Worm (Caenorhabditis elegans): ENCODE measurements around the gene gcy-7.

The gcy-7 gene

DNA sequence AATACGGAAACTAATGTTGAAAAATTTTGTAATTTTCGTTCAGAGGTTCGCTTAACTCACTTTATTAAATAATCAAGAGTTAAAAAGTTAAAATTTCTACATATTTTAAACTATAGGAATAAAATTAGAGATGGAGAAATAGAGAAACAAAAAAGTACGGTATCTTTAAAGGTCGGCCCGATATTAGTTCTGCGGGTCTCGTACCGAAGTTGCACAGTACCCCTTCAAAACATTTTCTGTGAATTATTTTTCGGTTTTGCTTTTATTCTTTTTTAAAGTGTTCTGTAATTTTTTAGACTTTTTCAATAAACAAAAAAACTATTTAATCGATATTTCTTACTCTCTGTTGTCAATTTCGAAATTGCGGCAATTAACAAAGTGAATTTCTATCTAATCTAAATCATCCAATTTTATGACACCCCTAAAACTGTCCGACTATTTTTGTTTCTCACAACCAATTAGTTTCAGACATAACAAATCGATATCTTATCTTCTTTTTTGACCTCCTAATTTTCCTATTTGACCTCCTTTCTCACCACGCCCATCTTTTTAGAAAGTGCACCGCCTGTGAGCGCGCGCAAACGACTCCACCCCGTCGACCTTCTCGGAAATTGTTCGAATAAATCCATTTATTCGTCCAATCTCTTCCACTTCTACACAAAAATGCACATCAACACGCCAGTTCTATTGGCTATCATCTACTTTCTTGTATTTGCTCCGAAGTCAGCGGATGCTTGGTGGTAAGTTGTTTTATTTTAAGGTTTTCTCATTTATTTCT is 31.5 kb upstream of the gcy-7 start, which contains the start of gene mom-2:
mom-2 (plus strand) TSS at position 554 of the 778 bp plus-strand sequence.
- TF ChIP-seq snpc-4 (tag; optimal IDR thresholded peaks at IDR 0.05) (no peak), nhr-237 (tag; optimal IDR thresholded peaks at IDR 0.05) (no peak), unc-39 (tag; optimal IDR thresholded peaks at IDR 0.05) (no peak), dmd-6 (GFP tag; IDR thresholded peaks at IDR 0.05) (no peak), sdz-12 (GFP tag; optimal IDR thresholded peaks at IDR 0.05) (no peak), lin-15B (tag; optimal IDR thresholded peaks at IDR 0.05) (no peak), lin-38 (GFP tag; IDR thresholded peaks at IDR 0.05) (no peak), duxl-1 (tag; optimal IDR thresholded peaks at IDR 0.05; ENCODE audit: poor library complexity) (no peak), dmd-8 (GFP tag; IDR thresholded peaks at IDR 0.05) (no peak), zfp-3 (GFP tag; conservative IDR thresholded peaks at IDR 0.05) (no peak), madf-9 (GFP tag; conservative IDR thresholded peaks at IDR 0.05) (no peak), ceh-82 (tag; optimal IDR thresholded peaks at IDR 0.05) (no peak), skn-1 (tag; optimal IDR thresholded peaks at IDR 0.05) (no peak), nhr-76 (tag; optimal IDR thresholded peaks at IDR 0.05) (no peak), nhr-25 (tag; optimal IDR thresholded peaks at IDR 0.05; ENCODE audit: borderline replicate concordance, insufficient read depth) (no peak), daf-12 (tag; optimal IDR thresholded peaks at IDR 0.05) (no peak), lin-29 (GFP tag; IDR thresholded peaks at IDR 0.05) (no peak), nhr-77 (tag; optimal IDR thresholded peaks at IDR 0.05) (no peak)

DNA sequence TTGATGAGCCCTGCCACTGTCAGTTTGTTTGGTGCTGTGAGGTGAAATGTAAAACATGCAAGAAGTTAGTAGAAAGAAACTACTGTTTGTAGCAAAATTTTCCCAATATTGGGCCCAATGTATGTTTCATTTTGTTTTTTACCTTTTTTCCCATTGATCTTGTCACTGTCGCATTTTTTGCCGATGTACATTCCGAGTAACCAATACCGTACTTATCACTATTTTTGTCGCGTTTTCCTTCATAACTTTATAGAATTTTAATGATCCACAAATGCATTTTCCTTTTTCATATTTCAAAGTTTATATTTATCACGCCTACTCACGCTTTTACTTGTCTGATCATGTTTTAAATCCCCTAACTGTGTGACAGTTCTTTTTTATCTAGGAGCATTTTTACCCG is 29.4 kb upstream of the gcy-7 start:
- TF ChIP-seq aha-1 (tag) (peak; percentile 92), fos-1 (tag; optimal IDR thresholded peaks at IDR 0.05) (no peak), ZK337.2 (GFP tag; IDR thresholded peaks at IDR 0.05) (no peak)

DNA sequence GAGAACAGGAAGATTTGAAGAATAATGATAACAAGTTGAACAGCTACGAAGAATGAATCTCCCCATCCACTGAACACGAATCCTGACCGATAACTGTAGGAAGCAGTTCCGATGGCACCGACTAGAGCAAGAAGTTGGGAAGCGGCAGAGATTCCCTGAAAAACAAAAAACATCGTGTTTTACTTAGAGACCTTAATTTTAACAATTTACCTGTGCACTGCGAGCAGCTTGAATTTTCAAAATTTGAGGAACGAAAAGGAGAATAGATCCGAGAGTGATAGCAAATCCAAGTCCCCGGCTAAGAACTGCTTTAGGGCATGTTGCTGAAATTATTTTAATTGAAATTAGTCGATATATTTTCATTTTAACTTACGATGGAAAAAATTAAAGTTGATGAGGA is 28.5 kb upstream of the gcy-7 start:
- TF ChIP-seq aha-1 (tag) (peak; percentile 79), unc-130 (GFP tag; optimal IDR thresholded peaks at IDR 0.05) (no peak)

DNA sequence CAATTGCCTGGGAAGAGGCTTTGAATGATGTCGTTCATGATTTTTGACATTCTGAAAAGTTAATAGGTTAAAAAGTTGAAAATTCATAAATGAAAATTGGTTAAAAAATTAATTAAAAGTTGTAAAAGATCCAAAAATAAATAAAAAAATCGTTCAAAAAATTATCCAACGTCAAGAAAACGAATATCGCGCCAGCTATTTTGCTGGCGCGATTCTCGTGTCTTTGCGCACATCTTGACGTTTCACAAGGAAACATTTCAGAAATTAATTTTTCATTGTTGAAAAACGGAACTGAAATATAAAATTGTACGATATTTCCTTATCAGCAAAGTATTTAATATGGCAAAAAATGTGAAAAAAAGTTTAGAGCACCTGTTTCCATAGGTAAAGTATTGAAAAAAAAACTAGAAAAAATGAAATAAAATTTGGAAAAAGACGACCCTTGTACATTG is 28.0 kb upstream of the gcy-7 start, which contains the start of gene mpdu-1:
mpdu-1 (minus strand) TSS at position 51 of the 452 bp plus-strand sequence.
- TF ChIP-seq ceh-32 (tag; optimal IDR thresholded peaks at IDR 0.05; ENCODE audit: poor library complexity) = no peak
- no peak for TF ChIP-seq daf-12 (tag; optimal IDR thresholded peaks at IDR 0.05)
- TF ChIP-seq F49E8.2 (tag; optimal IDR thresholded peaks at IDR 0.05; ENCODE audit: borderline replicate concordance) = no peak
- TF ChIP-seq sdz-12 (GFP tag; optimal IDR thresholded peaks at IDR 0.05) = no peak
- TF ChIP-seq tra-1 (GFP tag; IDR thresholded peaks at IDR 0.05) = no peak
- no peak for TF ChIP-seq madf-9 (GFP tag; conservative IDR thresholded peaks at IDR 0.05)
- TF ChIP-seq Y75B8A.6 (GFP tag; IDR thresholded peaks at IDR 0.05) = no peak
- TF ChIP-seq mdl-1 (tag; optimal IDR thresholded peaks at IDR 0.05) = no peak
- no peak for TF ChIP-seq mdt-29 (GFP tag; IDR thresholded peaks at IDR 0.05)
- no peak for TF ChIP-seq D1046.2 (GFP tag; IDR thresholded peaks at IDR 0.05)
- TF ChIP-seq lir-3 (tag; optimal IDR thresholded peaks at IDR 0.05) = no peak
- no peak for TF ChIP-seq Y105C5A.15 (GFP tag; IDR thresholded peaks at IDR 0.05)
- no peak for TF ChIP-seq unc-62 (GFP tag; optimal IDR thresholded peaks at IDR 0.05 in 1 of 2)
- TF ChIP-seq unc-62 (tag; optimal IDR thresholded peaks at IDR 0.05) = no peak
- TF ChIP-seq dpl-1 (GFP tag; optimal IDR thresholded peaks at IDR 0.05) = peak; percentile 80
- peak; percentile 59 for TF ChIP-seq ztf-7 (tag; optimal IDR thresholded peaks at IDR 0.05)
- no peak for TF ChIP-seq hif-1 (tag; optimal IDR thresholded peaks at IDR 0.05)
- TF ChIP-seq rbr-2 (tag; optimal IDR thresholded peaks at IDR 0.05) = peak; percentile 26
- no peak for TF ChIP-seq jun-1 (tag; optimal IDR thresholded peaks at IDR 0.05)
- no peak for TF ChIP-seq zip-2 (tag; optimal IDR thresholded peaks at IDR 0.05)
- TF ChIP-seq hmg-1.1 (GFP tag; IDR thresholded peaks at IDR 0.05) = no peak
- no peak for TF ChIP-seq zfp-3 (GFP tag; conservative IDR thresholded peaks at IDR 0.05)
- no peak for TF ChIP-seq unc-130 (GFP tag; optimal IDR thresholded peaks at IDR 0.05)
- TF ChIP-seq nhr-41 (GFP tag; IDR thresholded peaks at IDR 0.05) = no peak
- no peak for TF ChIP-seq snpc-1.2 (GFP tag; IDR thresholded peaks at IDR 0.05)
- TF ChIP-seq vab-7 (GFP tag; IDR thresholded peaks at IDR 0.05) = no peak
- TF ChIP-seq F10B5.3 (tag; optimal IDR thresholded peaks at IDR 0.05) = no peak
- TF ChIP-seq egl-43 (GFP tag; IDR thresholded peaks at IDR 0.05) = no peak
- no peak for TF ChIP-seq aly-2 (tag; optimal IDR thresholded peaks at IDR 0.05)
- no peak for TF ChIP-seq fos-1 (tag; optimal IDR thresholded peaks at IDR 0.05)
